Fruit fly (Drosophila melanogaster): ENCODE results near the gene CG4367.

CG4367 gene

dm6 chr3R:20308972-20309660, 4.3 kb upstream of the CG4367 start, which contains the start of gene Orp8 (continued):
- TF ChIP-seq CG10565 (GFP tag; optimal IDR thresholded peaks at IDR 0.05) (no peak), pzg (GFP tag; optimal IDR thresholded peaks at IDR 0.05) (peak; percentile 74), CG14014 (GFP tag; IDR thresholded peaks at IDR 0.05) (no peak; the same call in 1 of the 2 replicates), NC2α (GFP tag; optimal IDR thresholded peaks at IDR 0.05) (no peak), ttk (GFP tag; IDR thresholded peaks at IDR 0.05) (no peak), zfh1 (GFP tag; IDR thresholded peaks at IDR 0.05) (0 out of 3 replicates have a peak, but pooled peaks have one; percentile 10), croc (GFP tag; conservative IDR thresholded peaks at IDR 0.05) (no peak), CG5180 (GFP tag; optimal IDR thresholded peaks at IDR 0.05) (no peak), twi (tag; optimal IDR thresholded peaks at IDR 0.05) (no peak), ase (GFP tag; IDR thresholded peaks at IDR 0.05) (no peak), D19A (tag; optimal IDR thresholded peaks at IDR 0.05) (no peak), CG17385 (GFP tag; optimal IDR thresholded peaks at IDR 0.05) (peak; percentile 44), CG15696 (tag; optimal IDR thresholded peaks at IDR 0.05) (no peak), pan (optimal IDR thresholded peaks at IDR 0.05) (no peak), pan (GFP tag; optimal IDR thresholded peaks at IDR 0.05 in 1 of 2, IDR thresholded peaks at IDR 0.05 in 1 of 2) (peak in 1 of 2 experiments; percentile 22), gfzf (GFP tag; optimal IDR thresholded peaks at IDR 0.05) (peak; percentile 39), gsb (GFP tag; IDR thresholded peaks at IDR 0.05) (no peak), PHDP (tag; optimal IDR thresholded peaks at IDR 0.05) (peak; percentile 54), chinmo (GFP tag; IDR thresholded peaks at IDR 0.05; ENCODE audit: partially characterized antibody) (peak; percentile 94; the same call in 3 of the 4 replicates), NFAT (GFP tag; IDR thresholded peaks at IDR 0.05) (peak; percentile 55; the same call in 1 of the 2 replicates), fd3F (GFP tag; optimal IDR thresholded peaks at IDR 0.05) (no peak), zen2 (GFP tag; IDR thresholded peaks at IDR 0.05; ENCODE audit: partially characterized antibody) (no peak), CG11247 (GFP tag; IDR thresholded peaks at IDR 0.05) (no peak), CG11723 (GFP tag; optimal IDR thresholded peaks at IDR 0.05) (peak; percentile 16), slp2 (GFP tag; optimal IDR thresholded peaks at IDR 0.05) (no peak), jigr1 (GFP tag; IDR thresholded peaks at IDR 0.05) (no peak), amos (GFP tag; IDR thresholded peaks at IDR 0.05; ENCODE audit: partially characterized antibody) (peak; percentile 32; the same call in 1 of the 2 replicates), CG4404 (GFP tag; IDR thresholded peaks at IDR 0.05) (no peak), Bgb (GFP tag; IDR thresholded peaks at IDR 0.05; ENCODE audit: partially characterized antibody) (peak; percentile 47), Fer1 (GFP tag; optimal IDR thresholded peaks at IDR 0.05) (peak; percentile 56), CG4424 (GFP tag; optimal IDR thresholded peaks at IDR 0.05) (no peak), ato (GFP tag; IDR thresholded peaks at IDR 0.05; ENCODE audit: partially characterized antibody) (no peak), lov (optimal IDR thresholded peaks at IDR 0.05) (no peak), lov (GFP tag; IDR thresholded peaks at IDR 0.05) (0 out of 3 replicates have a peak, but pooled peaks have one; percentile 56), seq (GFP tag; IDR thresholded peaks at IDR 0.05) (peak; percentile 64; the same call in 1 of the 2 replicates), psq (GFP tag; optimal IDR thresholded peaks at IDR 0.05) (peak; percentile 63), sug (tag; optimal IDR thresholded peaks at IDR 0.05) (peak; percentile 96), CG13775 (GFP tag; optimal IDR thresholded peaks at IDR 0.05) (no peak), CG6272 (GFP tag; IDR thresholded peaks at IDR 0.05) (no peak), ssp (GFP tag; IDR thresholded peaks at IDR 0.05) (no peak), CG13123 (GFP tag; optimal IDR thresholded peaks at IDR 0.05) (no peak), Ravus (GFP tag; IDR thresholded peaks at IDR 0.05) (no peak), CG11696 (GFP tag; IDR thresholded peaks at IDR 0.05) (no peak), dati (GFP tag; IDR thresholded peaks at IDR 0.05) (no peak), bigmax (GFP tag; optimal IDR thresholded peaks at IDR 0.05) (no peak), CG6813 (GFP tag; optimal IDR thresholded peaks at IDR 0.05) (no peak), rib (GFP tag; IDR thresholded peaks at IDR 0.05) (peak; percentile 69), CG33557 (GFP tag; optimal IDR thresholded peaks at IDR 0.05) (peak; percentile 5), CHES-1-like (GFP tag; optimal IDR thresholded peaks at IDR 0.05) (peak; percentile 70), CG1529 (GFP tag; optimal IDR thresholded peaks at IDR 0.05) (no peak)
